Worm (Caenorhabditis elegans) whole organism, L4/young adult: Measurements from ENCODE around the gene Y69F12A.1.

ENCODE experiments used
- W03F9.2 ChIP-seq: fragments of 150-350 bp; optimal IDR thresholded peaks from 2 replicates; lab custom pipeline; 2014; ENCODE audit warnings: missing biosample characterization, missing genetic modification characterization
- him-1 ChIP-seq: sonication (generic microtip); optimal IDR thresholded peaks from 2 replicates; lab custom pipeline; 2016; ENCODE audit warnings: missing genotype, missing genetic modification reagents, missing genetic modification characterization, missing compliant biosample characterization

DNA sequence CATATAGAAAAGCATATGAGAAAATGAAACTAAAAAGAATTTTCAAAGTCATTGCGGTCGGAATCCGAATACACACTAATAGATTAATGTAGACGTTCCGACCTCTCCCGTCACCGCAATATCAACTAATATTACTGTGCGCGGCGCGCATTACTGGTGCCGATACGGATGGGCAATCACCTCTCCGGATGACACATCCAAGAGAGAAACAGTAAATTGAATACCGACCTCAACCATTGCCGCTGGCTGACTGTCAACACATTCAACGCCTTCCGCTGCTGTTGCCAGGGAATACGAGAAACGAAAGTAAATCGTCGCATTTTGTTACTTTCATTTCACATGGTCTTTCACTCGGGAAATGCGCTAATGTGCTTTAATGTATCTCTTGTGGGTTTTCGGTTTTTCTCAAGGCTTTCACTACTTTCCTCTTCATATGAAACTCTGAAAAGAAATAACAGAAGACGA is 38.1 kb downstream of the Y69F12A.1 start:
- TF ChIP-seq him-1 (tag; lab: Kevin White, UChicago) (no peak), W03F9.2 (tag; lab: Kevin White, UChicago) (no peak)
